Worm (Caenorhabditis elegans) whole organism, L1 larva: ENCODE measurements around the gene C06G1.1.

ENCODE experiments used
- C04F5.9 ChIP-seq: sonication (generic microtip); optimal IDR thresholded peaks from 2 replicates; lab custom pipeline; 2016; ENCODE audit warnings: missing genetic modification characterization, missing compliant biosample characterization
- C16A3.4 ChIP-seq: fragments of 150-350 bp; optimal IDR thresholded peaks from 2 replicates; lab custom pipeline; 2014; ENCODE audit warnings: missing biosample characterization, missing genetic modification characterization
- aly-2 ChIP-seq: fragments of 150-350 bp; optimal IDR thresholded peaks from 2 replicates; lab custom pipeline; 2014; ENCODE audit warnings: missing biosample characterization, missing genetic modification characterization
- ceh-88 ChIP-seq: fragments of 200-800 bp; sonication (Bioruptor generic); IDR thresholded peaks from 2 replicates; pipeline ENCODE4 v1.3.6; 2022; ENCODE audit warnings: missing genetic modification characterization, missing compliant biosample characterization
- dsc-1 ChIP-seq: sonication (generic microtip); optimal IDR thresholded peaks from 2 replicates; lab custom pipeline; 2016; ENCODE audit warnings: mild to moderate bottlenecking, missing genetic modification characterization, missing compliant biosample characterization
- efl-1 ChIP-seq, 4 experiments: fragments of 150-350 bp; optimal IDR thresholded peaks in 3 of 4; peaks in 1 of 4; 1 replicate in 1 of 4; 2 replicates in 3 of 4; lab custom pipeline; 2014; ENCODE audit warnings: missing biosample characterization in 2 of 4, missing genetic modification characterization in 2 of 4, missing genetic modification reagents in 2 of 4
- egl-27 ChIP-seq, 2 experiments: fragments of 150-350 bp in 1 of 2; sonication (generic microtip); optimal IDR thresholded peaks; 3 replicates each; lab custom pipeline; 2017 to 2018; ENCODE audit warnings: missing biosample characterization in 2 of 2, missing genetic modification characterization in 2 of 2, missing genetic modification reagents in 2 of 2
- elt-2 ChIP-seq: sonication (generic microtip); optimal IDR thresholded peaks from 2 replicates; lab custom pipeline; 2016; ENCODE audit warnings: missing genetic modification characterization, mild to moderate bottlenecking, inconsistent platforms, missing compliant biosample characterization, missing genetic modification reagents
- elt-3 ChIP-seq, 6 experiments: fragments of 150-350 bp in 1 of 6; sonication (generic microtip); optimal IDR thresholded peaks; 2 replicates each; lab custom pipeline; 2017 to 2018; ENCODE audit warnings: missing biosample characterization in 6 of 6, missing genetic modification characterization in 6 of 6, inconsistent platforms in 1 of 6
- ets-5 ChIP-seq: fragments of 200-800 bp; sonication (Bioruptor generic); IDR thresholded peaks from 2 replicates; pipeline ENCODE4 v1.3.6; 2022; ENCODE audit warnings: missing genetic modification characterization, missing compliant biosample characterization
- fkh-10 ChIP-seq: sonication (generic microtip); optimal IDR thresholded peaks from 2 replicates; lab custom pipeline; 2017; ENCODE audit warnings: missing biosample characterization, missing genetic modification reagents, missing genetic modification characterization
- fos-1 ChIP-seq: fragments of 150-350 bp; optimal IDR thresholded peaks from 2 replicates; lab custom pipeline; 2014; ENCODE audit warnings: missing biosample characterization, missing genetic modification characterization
- hlh-4 ChIP-seq: sonication (generic microtip); optimal IDR thresholded peaks from 2 replicates; lab custom pipeline; 2016; ENCODE audit warnings: mild to moderate bottlenecking, missing genetic modification characterization, missing compliant biosample characterization
- hpl-2 ChIP-seq: fragments of 150-350 bp; optimal IDR thresholded peaks from 2 replicates; lab custom pipeline; 2014; ENCODE audit warnings: missing biosample characterization, missing genetic modification reagents, missing genetic modification characterization
- irx-1 ChIP-seq: sonication (generic microtip); optimal IDR thresholded peaks from 2 replicates; lab custom pipeline; 2016; ENCODE audit warnings: missing genetic modification characterization, missing compliant biosample characterization
- isw-1 ChIP-seq: fragments of 200-800 bp; sonication (Bioruptor generic); IDR thresholded peaks from 2 replicates; pipeline ENCODE4 v1.3.6; 2022; ENCODE audit warnings: missing genetic modification characterization, missing compliant biosample characterization
- jun-1 ChIP-seq: fragments of 150-350 bp; optimal IDR thresholded peaks from 2 replicates; lab custom pipeline; 2014; ENCODE audit warnings: missing biosample characterization, missing genetic modification reagents, missing genetic modification characterization
- lin-13 ChIP-seq: fragments of 150-350 bp; optimal IDR thresholded peaks from 2 replicates; lab custom pipeline; 2014; ENCODE audit warnings: missing biosample characterization, missing genetic modification reagents, missing genetic modification characterization
- lin-14 ChIP-seq: fragments of 200-800 bp; sonication (Bioruptor generic); optimal IDR thresholded peaks from 2 replicates; lab custom pipeline; 2018; ENCODE audit warnings: mild to moderate bottlenecking, missing genetic modification characterization, moderate library complexity, missing compliant biosample characterization
- lin-35 ChIP-seq, 2 experiments: fragments of 150-350 bp; optimal IDR thresholded peaks; 2 replicates each; lab custom pipeline; 2014; ENCODE audit warnings: missing biosample characterization in 2 of 2, missing genetic modification characterization in 2 of 2, missing genetic modification reagents in 2 of 2
- lir-3 ChIP-seq: sonication (generic microtip); optimal IDR thresholded peaks from 2 replicates; lab custom pipeline; 2016; ENCODE audit warnings: mild to moderate bottlenecking, missing genetic modification characterization, moderate library complexity, missing compliant biosample characterization; ENCODE audit not compliant: poor library complexity
- mdl-1 ChIP-seq, 2 experiments: fragments of 150-350 bp; optimal IDR thresholded peaks; 2 replicates each; lab custom pipeline; 2014 to 2017; ENCODE audit warnings: missing biosample characterization in 2 of 2, missing genetic modification characterization in 2 of 2, inconsistent platforms in 1 of 2
- nhr-20 ChIP-seq: sonication (generic microtip); optimal IDR thresholded peaks from 2 replicates; lab custom pipeline; 2016; ENCODE audit warnings: mild to moderate bottlenecking, missing genetic modification characterization, missing compliant biosample characterization
- nhr-237 ChIP-seq: fragments of 150-350 bp; optimal IDR thresholded peaks from 2 replicates; lab custom pipeline; 2014; ENCODE audit warnings: missing biosample characterization, missing genetic modification characterization
- nhr-71 ChIP-seq: sonication (generic microtip); optimal IDR thresholded peaks from 2 replicates; lab custom pipeline; 2016; ENCODE audit warnings: mild to moderate bottlenecking, missing genetic modification characterization, moderate library complexity, missing compliant biosample characterization
- nhr-76 ChIP-seq: sonication (generic microtip); optimal IDR thresholded peaks from 2 replicates; lab custom pipeline; 2017; ENCODE audit warnings: missing biosample characterization, missing genetic modification characterization
- nhr-85 ChIP-seq: sonication (generic microtip); peaks from one replicate; lab custom pipeline; 2016; ENCODE audit warnings: missing genetic modification characterization, inconsistent platforms, missing compliant biosample characterization
- nhr-90 ChIP-seq: sonication (generic microtip); optimal IDR thresholded peaks from 2 replicates; lab custom pipeline; 2016; ENCODE audit warnings: mild to moderate bottlenecking, missing genetic modification characterization, missing compliant biosample characterization; ENCODE audit not compliant: poor library complexity
- pax-3 ChIP-seq: fragments of 200-800 bp; sonication (Bioruptor generic); optimal IDR thresholded peaks from 2 replicates; lab custom pipeline; 2018; ENCODE audit warnings: mild to moderate bottlenecking, missing genetic modification characterization, moderate library complexity, missing compliant biosample characterization
- snpc-4 ChIP-seq: fragments of 150-350 bp; optimal IDR thresholded peaks from 2 replicates; lab custom pipeline; 2014; ENCODE audit warnings: missing biosample characterization, missing genetic modification characterization
- snu-23 ChIP-seq: sonication (generic microtip); optimal IDR thresholded peaks from 2 replicates; lab custom pipeline; 2016; ENCODE audit warnings: missing genetic modification characterization, missing compliant biosample characterization
- sox-4 ChIP-seq: sonication (generic microtip); optimal IDR thresholded peaks from 2 replicates; lab custom pipeline; 2016; ENCODE audit warnings: missing genetic modification characterization, missing compliant biosample characterization
- sptf-1 ChIP-seq: fragments of 150-350 bp; optimal IDR thresholded peaks from 2 replicates; lab custom pipeline; 2014; ENCODE audit warnings: missing biosample characterization, missing genetic modification characterization
- sup-37 ChIP-seq: fragments of 200-800 bp; sonication (Bioruptor generic); optimal IDR thresholded peaks from 2 replicates; lab custom pipeline; 2018; ENCODE audit warnings: mild to moderate bottlenecking, missing genetic modification characterization, missing compliant biosample characterization
- unc-130 ChIP-seq: fragments of 150-350 bp; optimal IDR thresholded peaks from 2 replicates; lab custom pipeline; 2017; ENCODE audit warnings: missing biosample characterization, missing genetic modification characterization, inconsistent platforms
- unc-62 ChIP-seq: fragments of 150-350 bp; optimal IDR thresholded peaks from 2 replicates; lab custom pipeline; 2014; ENCODE audit warnings: missing biosample characterization, missing genetic modification reagents, missing genetic modification characterization
- unc-86 ChIP-seq: sonication (generic microtip); optimal IDR thresholded peaks from 2 replicates; lab custom pipeline; 2016; ENCODE audit warnings: missing genetic modification characterization, missing compliant biosample characterization
- unc-98 ChIP-seq: fragments of 200-800 bp; sonication (Bioruptor generic); IDR thresholded peaks from 2 replicates; pipeline ENCODE4 v1.3.6; 2022; ENCODE audit warnings: missing genetic modification characterization, missing compliant biosample characterization
- zip-4 ChIP-seq: fragments of 200-800 bp; sonication (Bioruptor generic); optimal IDR thresholded peaks from 2 replicates; lab custom pipeline; 2018; ENCODE audit warnings: mild to moderate bottlenecking, missing genetic modification characterization, moderate library complexity, missing compliant biosample characterization
- ztf-11 ChIP-seq, 2 experiments: sonication (generic microtip); optimal IDR thresholded peaks; 2 replicates each; lab custom pipeline; 2016 to 2017; ENCODE audit warnings: missing genetic modification characterization in 2 of 2, missing biosample characterization in 1 of 2, missing compliant biosample characterization in 1 of 2

The C06G1.1 gene

DNA sequence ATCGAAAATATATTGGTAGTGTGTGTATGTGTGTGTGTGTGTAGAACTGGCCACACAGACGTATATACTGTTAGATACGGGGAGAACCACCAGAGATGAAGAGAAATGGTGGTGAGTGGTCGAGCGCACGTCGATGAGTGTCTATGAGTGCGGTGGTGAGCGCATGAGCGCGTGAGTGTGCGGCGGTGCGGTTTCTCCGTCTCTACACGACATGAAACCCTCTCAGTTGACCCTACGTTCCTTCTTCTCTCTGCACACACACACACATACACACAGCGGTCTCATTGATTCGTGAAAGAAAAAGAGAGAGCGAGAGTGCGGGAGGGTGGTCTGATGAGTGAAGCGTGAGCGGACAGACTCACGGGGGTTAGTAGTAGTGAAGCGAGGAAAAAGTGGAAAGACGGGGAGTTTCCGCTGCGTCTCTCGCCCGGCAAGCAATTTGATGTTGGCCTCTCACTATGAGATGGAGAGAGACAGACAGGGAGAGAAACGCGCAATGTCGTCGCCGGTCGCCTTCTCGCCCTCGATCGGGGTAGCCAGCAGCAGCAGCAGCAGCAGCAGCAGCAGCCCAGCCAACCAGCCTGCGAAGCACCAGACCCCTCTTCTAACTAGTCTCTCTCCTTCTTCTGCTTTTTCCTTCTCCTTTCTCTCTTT, 20.7 kb upstream of the C06G1.1 start (continued):
- TF ChIP-seq snpc-4 (tag; lab: Kevin White, UChicago), result peak; percentile 73
- peak; percentile 86 to 95 for TF ChIP-seq mdl-1 (tag; optimal IDR thresholded peaks at IDR 0.05; lab: Kevin White, UChicago)
- peak; percentile 65 for TF ChIP-seq elt-2 (tag; lab: Kevin White, UChicago)
- peak; percentile 93 for TF ChIP-seq nhr-237 (tag; lab: Kevin White, UChicago)
- no peak for TF ChIP-seq ets-5 (GFP tag; lab: Robert Waterston, UW)
- peak; percentile 78 for TF ChIP-seq unc-130
- TF ChIP-seq nhr-76, result peak; percentile 82
- TF ChIP-seq lin-35 (GFP tag; optimal IDR thresholded peaks at IDR 0.05; lab: Kevin White, UChicago), result peak; percentile 73 to 89
- TF ChIP-seq hpl-2, result peak; percentile 65
- TF ChIP-seq fkh-10 (GFP tag; lab: Kevin White, UChicago), result peak; percentile 94
- peak; percentile 63 to 75 for TF ChIP-seq egl-27 (tag; optimal IDR thresholded peaks at IDR 0.05; lab: Kevin White, UChicago)
- TF ChIP-seq ztf-11 (tag; optimal IDR thresholded peaks at IDR 0.05; lab: Kevin White, UChicago), result peak in 1 of 2 experiments; percentile 79
- TF ChIP-seq lir-3 (tag; lab: Kevin White, UChicago), result peak; percentile 87
- peak; percentile 82 for TF ChIP-seq pax-3 (tag; lab: Kevin White, UChicago)
- peak; percentile 97 for TF ChIP-seq C16A3.4
- peak in 4 of 6 experiments; percentile 71 to 79 (median 75) for TF ChIP-seq elt-3 (tag; optimal IDR thresholded peaks at IDR 0.05; lab: Kevin White, UChicago)
- peak; percentile 90 for TF ChIP-seq fos-1
- peak; percentile 99 for TF ChIP-seq lin-14 (GFP tag; lab: Kevin White, UChicago)
- peak; percentile 94 for TF ChIP-seq lin-13 (GFP tag; lab: Kevin White, UChicago)
- no peak for TF ChIP-seq hlh-4
- peak; percentile 63 for TF ChIP-seq sox-4 (tag; lab: Kevin White, UChicago)
- peak; percentile 98 for TF ChIP-seq nhr-85 (tag; lab: Kevin White, UChicago)
- TF ChIP-seq nhr-90, result peak; percentile 90
- peak; percentile 60 for TF ChIP-seq sup-37 (GFP tag; lab: Kevin White, UChicago)
- peak; percentile 84 for TF ChIP-seq irx-1 (tag; lab: Kevin White, UChicago)
- TF ChIP-seq zip-4 (GFP tag; lab: Kevin White, UChicago), result peak; percentile 67
- peak; percentile 67 for TF ChIP-seq C04F5.9 (tag; lab: Kevin White, UChicago)

DNA sequence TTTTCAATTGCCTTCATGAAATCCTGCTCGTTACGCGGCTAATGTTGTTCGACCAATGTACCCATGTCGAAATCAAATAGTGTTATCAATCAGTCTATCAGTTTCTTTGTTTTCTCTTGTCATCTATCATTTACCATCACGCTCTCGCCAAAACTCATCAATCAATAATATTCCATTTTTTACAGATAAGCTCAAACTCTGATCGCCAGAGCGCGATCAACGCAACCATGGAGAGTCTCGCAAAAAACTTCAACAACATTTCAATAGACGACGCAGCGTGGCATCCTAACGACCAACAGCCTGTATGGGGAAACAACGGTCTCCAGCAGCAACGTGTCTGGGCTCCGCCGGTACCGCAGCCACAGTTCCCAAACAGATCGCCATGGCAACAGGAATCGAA, 19.9 kb upstream of the C06G1.1 start, which contains the start of gene ain-1:
TSS of gene ain-1 (plus strand) at position 186 of the 400 bp plus-strand sequence.
- peak; percentile 69 for TF ChIP-seq nhr-85 (tag; lab: Kevin White, UChicago)
- TF ChIP-seq unc-86 (tag; lab: Kevin White, UChicago), result no peak

DNA sequence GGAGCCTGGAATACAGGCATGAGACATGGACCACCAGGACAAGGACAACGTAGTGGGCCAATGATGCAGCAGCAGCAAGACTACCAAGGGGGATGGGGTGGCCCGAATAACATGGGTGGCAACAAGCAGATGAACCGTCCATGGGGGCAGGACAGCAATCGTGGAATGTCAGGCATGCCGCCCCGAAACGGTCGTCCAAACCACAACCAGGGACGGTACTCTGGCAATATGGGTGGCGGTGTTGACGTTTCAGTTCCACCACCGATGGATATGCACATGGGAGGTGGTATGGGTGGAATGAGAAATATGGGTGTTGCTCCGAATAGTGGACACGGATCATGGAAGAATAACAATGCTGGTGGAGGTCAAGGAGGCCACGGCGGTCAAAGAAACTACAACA, 19.1 kb upstream of the C06G1.1 start:
- TF ChIP-seq jun-1 (no peak), sox-4 (tag; lab: Kevin White, UChicago) (no peak)
- TF ChIP-seq, all 84 proteins: peak for 0

DNA sequence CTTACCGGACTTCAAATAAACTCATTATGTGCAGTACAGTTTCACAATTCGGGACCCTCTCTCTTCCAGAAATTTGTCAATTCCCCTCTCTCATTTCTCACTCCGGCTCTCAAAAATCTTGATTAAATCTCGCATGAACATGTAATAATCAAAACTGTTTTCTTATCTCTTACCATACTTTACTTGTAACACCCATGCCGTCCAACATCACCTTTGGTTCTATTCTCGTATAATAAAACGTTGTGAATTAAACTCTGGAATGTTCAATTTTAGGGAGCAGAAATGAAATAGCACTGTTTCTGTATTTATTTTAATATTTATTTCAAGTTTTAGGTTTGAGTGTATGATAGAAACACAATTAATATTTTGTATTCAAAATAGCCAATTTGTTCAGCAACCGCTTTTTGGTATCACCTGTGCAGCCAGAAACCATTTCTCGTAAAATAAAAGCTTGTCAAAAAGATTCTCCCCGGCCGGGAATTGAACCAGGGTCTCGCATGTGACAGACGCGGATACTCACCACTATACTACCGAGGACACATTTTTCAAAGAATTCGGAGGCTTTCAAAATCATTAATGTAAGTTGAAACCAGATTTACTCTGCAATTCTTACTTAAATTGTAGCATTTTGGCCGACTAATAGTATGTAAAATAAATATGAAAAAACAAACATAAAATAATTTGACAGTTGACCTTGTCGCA, 15.6 kb upstream of the C06G1.1 start:
- TF ChIP-seq nhr-20 (tag; lab: Kevin White, UChicago) (peak; percentile 9), ceh-88 (GFP tag; lab: Robert Waterston, UW) (no peak), aly-2 (tag; lab: Kevin White, UChicago) (no peak), efl-1 (optimal IDR thresholded peaks at IDR 0.05; lab: Kevin White, UChicago) (no peak), efl-1 (GFP tag; optimal IDR thresholded peaks at IDR 0.05 in 1 of 2; lab: Kevin White, UChicago) (peak in 1 of 2 experiments; percentile 63), dsc-1 (tag; lab: Kevin White, UChicago) (peak; percentile 18), snu-23 (GFP tag; lab: Kevin White, UChicago) (peak; percentile 4), isw-1 (GFP tag; lab: Robert Waterston, UW) (no peak), unc-98 (GFP tag; lab: Robert Waterston, UW) (no peak), nhr-90 (peak; percentile 12), nhr-71 (tag; lab: Kevin White, UChicago) (peak; percentile 28), sptf-1 (tag; lab: Kevin White, UChicago) (no peak), lin-14 (GFP tag; lab: Kevin White, UChicago) (peak; percentile 2), C16A3.4 (no peak), unc-62 (GFP tag; lab: Kevin White, UChicago) (no peak)
